Worm (Caenorhabditis elegans) whole organism, midembryonic: ENCODE measurements around the gene B0244.5.

Experiments
- med-1 ChIP-seq: sonication (generic microtip); optimal IDR thresholded peaks from 2 replicates; lab custom pipeline; 2017; ENCODE audit warnings: missing genetic modification characterization, mild to moderate bottlenecking, missing compliant biosample characterization, antibody characterized with exemption, missing genetic modification reagents; ENCODE audit not compliant: insufficient read depth
- ref-1 ChIP-seq: fragments of 200-800 bp; sonication (Bioruptor generic); conservative IDR thresholded peaks from 2 replicates; pipeline ENCODE4 v1.3.6; 2022; ENCODE audit warnings: missing genetic modification reagents, missing genetic modification characterization, missing compliant biosample characterization
- ztf-23 ChIP-seq: fragments of 200-800 bp; sonication (Bioruptor generic); IDR thresholded peaks from 2 replicates; pipeline ENCODE4 v1.3.6; 2022; ENCODE audit warnings: missing genetic modification reagents, missing genetic modification characterization, missing compliant biosample characterization
- ztf-29 ChIP-seq: fragments of 200-800 bp; sonication (Bioruptor generic); IDR thresholded peaks from 2 replicates; pipeline ENCODE4 v1.3.6; 2022; ENCODE audit warnings: missing genetic modification reagents, missing genetic modification characterization, missing compliant biosample characterization

- no peak for TF ChIP-seq med-1 (GFP tag; lab: Kevin White, UChicago)
- no peak for TF ChIP-seq ztf-29 (GFP tag; lab: Robert Waterston, UW)
- no peak for TF ChIP-seq ref-1 (GFP tag; lab: Robert Waterston, UW)
- no peak for TF ChIP-seq ztf-23
These were observed 26.3 kb upstream of the B0244.5 start for ce11 chrIII:5718385-5718784.
